Worm (Caenorhabditis elegans) whole organism, midembryonic: Measurements from ENCODE around the gene D1005.2.

Experiments
- T22C8.4 ChIP-seq: fragments of 200-800 bp; sonication (Bioruptor generic); IDR thresholded peaks from 2 replicates; pipeline ENCODE4 v1.3.6; 2022; ENCODE audit warnings: missing genetic modification characterization, missing compliant biosample characterization
- cog-1 ChIP-seq: sonication (generic microtip); optimal IDR thresholded peaks from 2 replicates; lab custom pipeline; 2016; ENCODE audit warnings: missing genetic modification characterization, missing compliant biosample characterization
- flt-1 ChIP-seq: fragments of 200-800 bp; sonication (Bioruptor generic); IDR thresholded peaks from 2 replicates; pipeline ENCODE4 v1.3.6; 2022; ENCODE audit warnings: missing genetic modification characterization, missing compliant biosample characterization
- klf-2 ChIP-seq: fragments of 200-800 bp; sonication (Bioruptor generic); conservative IDR thresholded peaks from 2 replicates; pipeline ENCODE4 v1.3.6; 2022; ENCODE audit warnings: missing genetic modification reagents, missing genetic modification characterization, missing compliant biosample characterization
- med-1 ChIP-seq: sonication (generic microtip); optimal IDR thresholded peaks from 2 replicates; lab custom pipeline; 2017; ENCODE audit warnings: missing genetic modification characterization, mild to moderate bottlenecking, missing compliant biosample characterization, antibody characterized with exemption, missing genetic modification reagents; ENCODE audit not compliant: insufficient read depth
- ref-1 ChIP-seq: fragments of 200-800 bp; sonication (Bioruptor generic); conservative IDR thresholded peaks from 2 replicates; pipeline ENCODE4 v1.3.6; 2022; ENCODE audit warnings: missing genetic modification reagents, missing genetic modification characterization, missing compliant biosample characterization
- tab-1 ChIP-seq: fragments of 200-800 bp; sonication (Bioruptor generic); IDR thresholded peaks from 2 replicates; pipeline ENCODE4 v1.3.6; 2022; ENCODE audit warnings: missing genetic modification characterization, missing compliant biosample characterization
- ztf-23 ChIP-seq: fragments of 200-800 bp; sonication (Bioruptor generic); IDR thresholded peaks from 2 replicates; pipeline ENCODE4 v1.3.6; 2022; ENCODE audit warnings: missing genetic modification reagents, missing genetic modification characterization, missing compliant biosample characterization
- ztf-29 ChIP-seq: fragments of 200-800 bp; sonication (Bioruptor generic); IDR thresholded peaks from 2 replicates; pipeline ENCODE4 v1.3.6; 2022; ENCODE audit warnings: missing genetic modification reagents, missing genetic modification characterization, missing compliant biosample characterization

D1005.2 gene

DNA sequence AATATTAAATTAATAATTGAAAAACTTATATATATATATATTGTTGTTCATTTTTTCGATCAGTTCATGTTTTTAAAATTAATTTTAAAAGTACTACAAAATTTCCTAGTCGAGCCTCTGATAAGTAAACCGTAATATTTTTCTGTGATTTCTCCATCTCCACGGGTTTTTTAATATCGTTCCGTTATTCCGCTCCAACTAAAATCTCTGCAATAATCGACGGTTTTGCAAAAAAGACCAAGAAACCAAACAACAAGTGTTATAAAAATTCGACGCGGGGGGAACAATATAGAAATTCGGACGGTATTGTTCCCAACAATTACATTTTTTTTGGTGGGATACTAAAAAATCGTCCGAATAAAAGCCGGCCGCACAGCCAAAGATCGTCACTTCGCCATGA lies 43.7 kb downstream of the D1005.2 start, which contains the start of gene F09E10.1:
TSS of gene F09E10.1 (plus strand) at position 301 of the 400 bp plus-strand sequence.
- TF ChIP-seq T22C8.4 (GFP tag; lab: Robert Waterston, UW) = no peak
- no peak for TF ChIP-seq flt-1
- no peak for TF ChIP-seq klf-2 (GFP tag; lab: Robert Waterston, UW)
- TF ChIP-seq med-1 (GFP tag; lab: Kevin White, UChicago) = no peak

DNA sequence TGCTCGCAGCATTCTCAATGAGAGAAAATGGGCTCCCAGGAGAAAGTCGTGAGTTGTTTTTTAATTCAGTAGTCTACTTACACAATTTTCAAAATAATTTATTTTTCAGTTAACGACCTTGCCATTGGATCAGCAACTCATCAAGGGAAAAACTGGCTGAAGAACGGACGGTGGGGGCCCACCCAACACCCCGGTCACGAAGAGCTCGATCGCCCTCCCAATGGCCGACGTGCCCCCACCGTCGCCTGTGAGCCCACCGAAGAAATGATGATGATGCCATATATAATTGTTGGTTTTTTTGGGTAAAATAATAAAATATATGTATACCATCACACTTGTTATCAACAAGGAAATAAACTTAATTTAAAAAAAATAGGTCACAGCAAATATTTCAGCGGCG lies 44.1 kb downstream of the D1005.2 start:
- TF ChIP-seq med-1 (GFP tag; lab: Kevin White, UChicago) = no peak
- no peak for TF ChIP-seq ztf-29 (GFP tag; lab: Robert Waterston, UW)
- TF ChIP-seq ref-1 (GFP tag; lab: Robert Waterston, UW) = no peak
- no peak for TF ChIP-seq ztf-23 (GFP tag; lab: Robert Waterston, UW)
- TF ChIP-seq cog-1 (tag; lab: Kevin White, UChicago) = no peak

DNA sequence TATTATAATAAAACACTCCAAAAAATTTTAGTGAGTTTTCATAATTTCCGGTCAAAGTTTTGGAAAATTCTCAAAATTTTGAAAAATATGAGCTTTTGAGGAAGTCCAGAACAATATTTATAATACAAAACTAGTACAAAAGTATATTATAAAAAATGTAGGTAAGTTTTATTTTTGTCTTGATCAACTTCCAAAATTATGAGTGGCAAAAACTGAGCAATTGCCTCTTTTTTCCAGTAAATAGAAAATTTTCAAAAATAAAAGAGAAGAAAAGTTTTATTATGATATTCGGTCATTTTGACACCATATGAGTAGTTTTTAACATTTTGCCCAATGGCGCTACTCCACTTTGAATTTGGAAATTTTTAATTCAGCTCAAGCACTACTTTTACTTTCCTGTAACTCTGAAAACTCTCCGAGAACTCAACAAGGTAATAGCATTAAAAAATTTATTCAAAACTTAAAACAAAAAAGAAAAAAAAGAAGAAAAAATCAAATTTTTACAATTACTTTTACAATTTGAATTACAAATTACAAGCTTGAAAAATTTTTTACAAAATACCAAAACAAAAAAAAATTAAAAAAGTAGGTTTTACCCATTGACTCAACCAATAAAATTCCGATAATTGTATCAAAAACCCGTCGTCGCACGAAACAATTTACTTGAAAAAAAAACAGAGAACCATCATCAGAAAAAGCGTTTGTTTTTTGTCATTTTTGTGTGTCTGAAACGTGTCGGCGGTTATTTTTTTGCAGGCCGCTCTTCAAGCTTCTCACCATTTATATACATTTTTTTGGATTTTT lies 45.1 kb downstream of the D1005.2 start:
- no peak for TF ChIP-seq ztf-23 (GFP tag; lab: Robert Waterston, UW)
- TF ChIP-seq ztf-29 (GFP tag; lab: Robert Waterston, UW) = no peak
- TF ChIP-seq flt-1 = no peak
- TF ChIP-seq cog-1 (tag; lab: Kevin White, UChicago) = no peak

DNA sequence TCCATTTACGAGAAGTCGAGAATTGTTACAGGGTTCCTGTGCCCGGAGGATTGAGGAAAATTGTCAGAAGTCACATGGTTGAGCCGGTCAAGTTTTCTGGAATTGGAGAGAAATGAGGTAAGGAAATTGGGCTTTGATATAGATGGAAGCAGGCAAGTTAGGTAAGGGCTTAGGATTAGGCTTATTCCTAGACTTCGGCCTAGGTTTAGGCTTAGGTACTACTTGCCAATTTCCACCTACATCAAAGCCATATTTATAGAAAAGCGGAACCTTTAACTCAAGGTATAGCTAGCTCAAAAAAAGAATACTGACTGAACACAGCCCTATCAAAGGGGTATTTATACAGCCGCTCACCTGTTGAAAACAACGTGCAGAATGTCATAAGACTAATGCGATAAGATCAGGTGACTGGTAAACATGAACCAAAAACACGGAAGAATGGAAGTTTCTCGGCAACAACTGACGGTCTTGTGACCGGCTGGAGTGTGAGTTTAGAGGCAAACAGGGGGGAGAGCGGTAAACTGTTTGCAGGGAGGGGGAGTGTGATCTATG lies 45.8 kb downstream of the D1005.2 start:
- TF ChIP-seq ref-1 (GFP tag; lab: Robert Waterston, UW) (no peak), ztf-23 (GFP tag; lab: Robert Waterston, UW) (no peak), klf-2 (GFP tag; lab: Robert Waterston, UW) (no peak), T22C8.4 (GFP tag; lab: Robert Waterston, UW) (no peak), flt-1 (no peak), ztf-29 (GFP tag; lab: Robert Waterston, UW) (no peak), cog-1 (tag; lab: Kevin White, UChicago) (no peak), med-1 (GFP tag; lab: Kevin White, UChicago) (no peak), tab-1 (GFP tag; lab: Robert Waterston, UW) (no peak)

DNA sequence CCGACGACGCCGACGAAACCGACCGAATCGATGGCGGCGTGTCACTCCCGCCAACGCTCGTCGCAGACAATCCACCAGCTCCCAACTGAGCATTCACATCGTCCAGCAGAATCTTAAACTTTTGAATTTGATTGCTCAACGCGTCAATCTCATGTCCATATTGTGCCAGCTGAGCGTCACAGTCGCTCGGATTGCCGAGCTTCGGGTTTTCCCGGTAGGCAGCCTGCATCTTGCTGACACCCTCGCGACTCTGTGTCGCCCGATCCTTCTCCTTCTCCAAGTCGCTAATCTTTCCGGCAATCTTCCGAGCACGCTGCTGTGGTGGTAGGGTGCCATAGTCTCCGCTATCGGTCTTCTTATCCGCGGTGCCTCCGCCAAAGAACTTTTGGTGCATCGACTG lies 53.5 kb downstream of the D1005.2 start:
- TF ChIP-seq klf-2 (GFP tag; lab: Robert Waterston, UW) = no peak
- TF ChIP-seq flt-1 = no peak
- no peak for TF ChIP-seq ref-1 (GFP tag; lab: Robert Waterston, UW)
- no peak for TF ChIP-seq tab-1 (GFP tag; lab: Robert Waterston, UW)
- no peak for TF ChIP-seq ztf-23 (GFP tag; lab: Robert Waterston, UW)
- TF ChIP-seq T22C8.4 (GFP tag; lab: Robert Waterston, UW) = no peak
- TF ChIP-seq cog-1 (tag; lab: Kevin White, UChicago) = no peak
- no peak for TF ChIP-seq ztf-29 (GFP tag; lab: Robert Waterston, UW)
- no peak for TF ChIP-seq med-1 (GFP tag; lab: Kevin White, UChicago)
